Worm (Caenorhabditis elegans): ENCODE data around the gene dnj-23.

- TF ChIP-seq ztf-4 (tag; optimal IDR thresholded peaks at IDR 0.05) (no peak), nhr-77 (tag; optimal IDR thresholded peaks at IDR 0.05) (no peak)
Measured at ce11 chrII:9094247-9094790, 14.1 kb downstream of the dnj-23 start.
